Fruit fly (Drosophila melanogaster) whole organism, embryonic: ENCODE measurements around the gene CG44271.

Source experiments
- CG12219 ChIP-seq: fragments of 200-800 bp; sonication (Bioruptor generic); optimal IDR thresholded peaks from 3 replicates; lab custom pipeline; 2018; ENCODE audit warnings: missing biosample characterization, mild to moderate bottlenecking, missing genetic modification characterization
- CG17328 ChIP-seq: fragments of 200-800 bp; sonication (Bioruptor generic); IDR thresholded peaks from 2 replicates; pipeline ENCODE4 v1.3.6; 2022; ENCODE audit warnings: missing biosample characterization, missing genetic modification characterization
- CG33213 ChIP-seq: fragments of 200-800 bp; sonication (Bioruptor generic); optimal IDR thresholded peaks from 3 replicates; lab custom pipeline; 2016; ENCODE audit warnings: missing biosample characterization, missing genetic modification characterization
- CG6813 ChIP-seq: fragments of 200-800 bp; sonication (Bioruptor generic); optimal IDR thresholded peaks from 2 replicates; lab custom pipeline; 2017; ENCODE audit warnings: missing biosample characterization, missing genetic modification characterization, mild to moderate bottlenecking, moderate library complexity, missing genetic modification reagents
- CG7556 ChIP-seq: fragments of 200-800 bp; sonication (Bioruptor generic); optimal IDR thresholded peaks from 2 replicates; lab custom pipeline; 2017; ENCODE audit warnings: missing biosample characterization, mild to moderate bottlenecking, missing genetic modification characterization
- Lpt ChIP-seq: fragments of >200 bp; optimal IDR thresholded peaks from 2 replicates; lab custom pipeline; 2018; ENCODE audit warnings: missing biosample characterization, missing genetic modification characterization
- Sin3A ChIP-seq: fragments of >200 bp; optimal IDR thresholded peaks from 2 replicates; lab custom pipeline; 2018
- maf-S ChIP-seq: fragments of 200-800 bp; sonication (Bioruptor generic); optimal IDR thresholded peaks from 2 replicates; lab custom pipeline; 2016; ENCODE audit warnings: missing biosample characterization, missing genetic modification characterization
- onecut ChIP-seq: fragments of 200-800 bp; sonication (Bioruptor generic); IDR thresholded peaks from 2 replicates; pipeline ENCODE4 v1.3.6; 2022; ENCODE audit warnings: missing biosample characterization, missing genetic modification characterization
- sob ChIP-seq: fragments of 200-800 bp; sonication (Bioruptor generic); IDR thresholded peaks from 2 replicates; pipeline ENCODE4 v1.3.6; 2022; ENCODE audit warnings: missing biosample characterization, missing genetic modification characterization
- usp ChIP-seq: fragments of >200 bp; optimal IDR thresholded peaks from 2 replicates; lab custom pipeline; 2017; ENCODE audit warnings: missing biosample characterization, missing genetic modification characterization

DNA sequence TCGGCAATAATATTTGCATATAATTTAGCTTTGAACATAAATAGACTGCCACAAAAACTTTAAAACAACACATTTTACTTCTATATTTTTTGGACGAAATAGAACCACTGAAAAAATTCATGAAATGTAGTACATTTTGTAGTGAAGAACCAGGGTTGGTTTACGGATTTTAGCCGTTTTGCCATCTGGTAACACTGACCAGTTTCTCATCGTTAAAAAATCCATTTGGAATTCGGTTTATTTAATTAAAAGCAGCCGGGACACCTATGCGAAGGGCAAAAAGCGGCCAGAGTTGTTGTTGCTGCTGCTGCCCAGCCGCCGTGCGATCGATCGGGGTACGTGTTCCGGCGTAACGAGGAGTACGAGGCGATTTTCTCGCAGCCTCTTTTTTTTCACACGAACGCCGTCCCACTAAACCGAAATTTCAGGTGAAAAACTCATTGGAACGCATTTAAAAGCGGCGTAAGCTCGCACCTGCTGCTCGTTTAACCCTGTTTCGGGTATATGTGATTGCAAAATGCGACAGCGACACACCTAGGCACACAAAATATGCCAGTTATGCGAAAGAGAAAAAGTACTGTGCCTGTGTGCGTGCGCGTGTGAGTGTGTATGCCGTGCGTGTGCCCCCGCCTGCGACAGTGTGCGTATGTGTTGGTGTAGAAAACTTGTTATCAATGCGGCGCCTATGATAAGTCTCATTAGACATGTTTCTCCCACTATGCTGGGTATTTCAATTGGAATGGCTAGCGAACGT, 23.8 kb downstream of the CG44271 start, which contains the start of gene Liprin-alpha:
- TF ChIP-seq CG17328 (GFP tag; lab: Robert Waterston, UW) (no peak), CG6813 (no peak), CG7556 (GFP tag; lab: Kevin White, UChicago) (no peak), CG33213 (GFP tag; lab: Kevin White, UChicago) (no peak), CG12219 (GFP tag; lab: Kevin White, UChicago) (no peak), sob (GFP tag; lab: Robert Waterston, UW) (no peak), onecut (GFP tag; lab: Robert Waterston, UW) (no peak), usp (GFP tag; lab: Kevin White, UChicago) (no peak), Lpt (no peak), maf-S (no peak), Sin3A (lab: Kevin White, UChicago) (peak; percentile 41)
